Fruit fly (Drosophila melanogaster): ENCODE results near the gene Cyp4ae1.

The Cyp4ae1 gene

DNA sequence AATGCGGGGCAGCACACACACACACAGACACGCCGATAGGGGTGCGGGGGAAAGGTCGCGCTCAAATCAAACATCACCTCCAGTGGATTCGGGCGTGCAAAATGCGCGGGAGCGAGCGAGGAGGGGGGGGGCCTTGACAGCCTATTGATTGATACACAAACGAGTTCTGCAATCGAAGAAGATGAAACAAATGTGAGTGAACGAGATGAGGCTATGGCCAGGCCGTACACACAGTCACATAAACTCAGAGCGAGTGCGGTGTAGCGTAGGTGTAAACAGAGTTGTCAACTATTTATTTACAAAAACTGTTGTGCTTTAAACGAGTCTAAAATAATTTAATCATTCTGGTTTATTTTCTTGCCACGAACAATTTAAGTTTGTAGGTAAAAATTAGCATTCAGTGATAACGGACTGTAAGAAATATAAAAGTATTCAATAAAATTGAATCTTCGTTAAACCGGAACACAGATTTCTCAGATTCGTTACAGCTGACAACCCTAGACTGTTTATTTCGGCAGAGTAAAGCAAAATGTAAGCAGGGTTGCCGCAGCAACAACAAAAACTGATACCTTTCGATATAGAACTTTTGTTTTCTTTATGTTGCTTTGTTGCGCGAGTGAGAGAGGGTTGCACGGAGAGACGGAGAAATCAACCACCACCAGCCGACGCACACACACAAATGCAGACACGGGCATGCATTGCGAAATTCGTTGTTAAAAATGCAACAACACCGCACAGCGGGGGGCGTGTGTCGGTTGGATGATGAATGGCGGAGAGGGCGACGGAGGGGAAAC is 43.6 kb upstream of the Cyp4ae1 start (continued):
- TF ChIP-seq dmrt11E (tag; optimal IDR thresholded peaks at IDR 0.05) (peak; percentile 88), CG4360 (GFP tag; IDR thresholded peaks at IDR 0.05) (peak; percentile 85), Lim3 (GFP tag; IDR thresholded peaks at IDR 0.05) (peak; percentile 21; the same call in 1 of the 2 replicates), NC2α (GFP tag; optimal IDR thresholded peaks at IDR 0.05) (peak; percentile 63), CG14860 (GFP tag; IDR thresholded peaks at IDR 0.05; ENCODE audit: partially characterized antibody) (no peak), hbn (GFP tag; IDR thresholded peaks at IDR 0.05; ENCODE audit: partially characterized antibody) (no peak), org-1 (GFP tag; optimal IDR thresholded peaks at IDR 0.05) (peak; percentile 85), pan (optimal IDR thresholded peaks at IDR 0.05) (no peak), pan (GFP tag; optimal IDR thresholded peaks at IDR 0.05 in 1 of 2, IDR thresholded peaks at IDR 0.05 in 1 of 2) (peak in 1 of 2 experiments; percentile 90), ATbp (GFP tag; optimal IDR thresholded peaks at IDR 0.05) (peak; percentile 76), br (optimal IDR thresholded peaks at IDR 0.05) (no peak), Nf-YA (GFP tag; IDR thresholded peaks at IDR 0.05) (peak; percentile 59), stwl (tag; optimal IDR thresholded peaks at IDR 0.05) (peak; percentile 53), CG9797 (GFP tag; optimal IDR thresholded peaks at IDR 0.05) (peak; percentile 0), HmgZ (tag; optimal IDR thresholded peaks at IDR 0.05) (peak; percentile 93), H2.0 (GFP tag; IDR thresholded peaks at IDR 0.05) (peak; percentile 73), CG34224 (GFP tag; IDR thresholded peaks at IDR 0.05; ENCODE audit: partially characterized antibody) (no peak), pros (GFP tag; optimal IDR thresholded peaks at IDR 0.05) (peak; percentile 94), CG10654 (GFP tag; optimal IDR thresholded peaks at IDR 0.05) (peak; percentile 76), chif (GFP tag; optimal IDR thresholded peaks at IDR 0.05) (peak; percentile 77 to 86), CG9215 (GFP tag; IDR thresholded peaks at IDR 0.05) (peak; percentile 83), CG14965 (GFP tag; optimal IDR thresholded peaks at IDR 0.05; ENCODE audit: borderline replicate concordance) (peak; percentile 32), phol (tag; optimal IDR thresholded peaks at IDR 0.05) (peak; percentile 91), row (GFP tag; IDR thresholded peaks at IDR 0.05) (peak; percentile 94), ap (GFP tag; IDR thresholded peaks at IDR 0.05) (peak; percentile 75), esg (GFP tag; conservative IDR thresholded peaks at IDR 0.05) (peak; percentile 86), HLH3B (GFP tag; IDR thresholded peaks at IDR 0.05) (peak; percentile 88), pb (GFP tag; optimal IDR thresholded peaks at IDR 0.05) (peak; percentile 54), Side (GFP tag; optimal IDR thresholded peaks at IDR 0.05) (peak; percentile 80), CG32532 (GFP tag; IDR thresholded peaks at IDR 0.05) (peak; percentile 88), CG8290 (GFP tag; optimal IDR thresholded peaks at IDR 0.05) (peak; percentile 47), CG8290 (tag; optimal IDR thresholded peaks at IDR 0.05) (peak; percentile 55 to 87), CG4282 (GFP tag; optimal IDR thresholded peaks at IDR 0.05) (peak; percentile 24), CTCF (GFP tag; optimal IDR thresholded peaks at IDR 0.05) (peak; percentile 43), wor (GFP tag; IDR thresholded peaks at IDR 0.05) (peak; percentile 53; the same call in 1 of the 2 replicates), Meics (GFP tag; optimal IDR thresholded peaks at IDR 0.05) (peak; percentile 91), CG15479 (GFP tag; optimal IDR thresholded peaks at IDR 0.05) (peak; percentile 59), CG5953 (GFP tag; IDR thresholded peaks at IDR 0.05) (peak; percentile 60), aop (GFP tag; IDR thresholded peaks at IDR 0.05) (no peak), ham (GFP tag; IDR thresholded peaks at IDR 0.05) (no peak), Abd-B (GFP tag; optimal IDR thresholded peaks at IDR 0.05) (peak; percentile 75), CrebB (tag; optimal IDR thresholded peaks at IDR 0.05) (peak; percentile 85), CG17359 (tag; optimal IDR thresholded peaks at IDR 0.05) (peak; percentile 90), sd (tag; optimal IDR thresholded peaks at IDR 0.05) (peak; percentile 67), nerfin-2 (GFP tag; IDR thresholded peaks at IDR 0.05; ENCODE audit: partially characterized antibody) (no peak), CG17829 (tag; optimal IDR thresholded peaks at IDR 0.05) (peak; percentile 94), maf-S (GFP tag; optimal IDR thresholded peaks at IDR 0.05) (peak; percentile 76), repo (GFP tag; optimal IDR thresholded peaks at IDR 0.05) (peak; percentile 65)
